1 fruit fly cellular context compared by ENCODE assay signal in genomic region chr3R:30450224-30450623, dm6.
TF ChIP-seq lines count a peak whose summit lies in the region.

No protein-coding gene starts in this region.

TF ChIP-seq in whole organism, embryonic, 481 proteins besides CTCF, POLR2A, EP300 and RAD21 (continued from another document and continues in another):
- no peak for TF ChIP-seq pros (GFP tag; optimal IDR thresholded peaks at IDR 0.05; lab: Kevin White, UChicago)
- peak; percentile 88 for TF ChIP-seq sim (GFP tag; IDR thresholded peaks at IDR 0.05; lab: Robert Waterston, UW)
- no peak for TF ChIP-seq D (optimal IDR thresholded peaks at IDR 0.05; lab: Kevin White, UChicago)
- TF ChIP-seq D (GFP tag; optimal IDR thresholded peaks at IDR 0.05; lab: Kevin White, UChicago), result peak; percentile 75
- TF ChIP-seq Sox102F (GFP tag; optimal IDR thresholded peaks at IDR 0.05; lab: Kevin White, UChicago), result peak; percentile 53
- TF ChIP-seq Sry-β (GFP tag; optimal IDR thresholded peaks at IDR 0.05; lab: Kevin White, UChicago), result peak; percentile 36
- peak; percentile 90 for TF ChIP-seq MTF-1 (GFP tag; optimal IDR thresholded peaks at IDR 0.05; lab: Kevin White, UChicago; ENCODE audit: borderline replicate concordance)
- TF ChIP-seq so (GFP tag; IDR thresholded peaks at IDR 0.05; lab: Robert Waterston, UW), result peak; percentile 56; the same call in 2 of the 3 replicates
- TF ChIP-seq pan (optimal IDR thresholded peaks at IDR 0.05; lab: Kevin White, UChicago), result no peak
- TF ChIP-seq pan (GFP tag; optimal IDR thresholded peaks at IDR 0.05 in 1 of 2, IDR thresholded peaks at IDR 0.05 in 1 of 2), result peak in 1 of 2 experiments; percentile 86
- TF ChIP-seq sens-2 (GFP tag; IDR thresholded peaks at IDR 0.05; lab: Robert Waterston, UW), result no peak
- peak; percentile 70 for TF ChIP-seq gsb (GFP tag; IDR thresholded peaks at IDR 0.05; lab: Robert Waterston, UW)
- peak; percentile 62 for TF ChIP-seq schlank (tag; optimal IDR thresholded peaks at IDR 0.05; lab: Kevin White, UChicago)
- peak; percentile 67; the same call in 1 of the 2 replicates for TF ChIP-seq MBD-R2 (GFP tag; IDR thresholded peaks at IDR 0.05; lab: Robert Waterston, UW)
- TF ChIP-seq run (tag; optimal IDR thresholded peaks at IDR 0.05; lab: Kevin White, UChicago), result no peak
- no peak for TF ChIP-seq knrl (GFP tag; IDR thresholded peaks at IDR 0.05; lab: Robert Waterston, UW; ENCODE audit: partially characterized antibody)
- TF ChIP-seq az2 (GFP tag; optimal IDR thresholded peaks at IDR 0.05; lab: Kevin White, UChicago), result peak; percentile 45
- peak; percentile 73 for TF ChIP-seq Atf-2 (GFP tag; optimal IDR thresholded peaks at IDR 0.05; lab: Kevin White, UChicago)
- TF ChIP-seq eve (GFP tag; optimal IDR thresholded peaks at IDR 0.05; lab: Kevin White, UChicago), result no peak
- TF ChIP-seq CG15011 (GFP tag; optimal IDR thresholded peaks at IDR 0.05; lab: Kevin White, UChicago), result peak; percentile 73
- peak; percentile 72 for TF ChIP-seq Spps (tag; optimal IDR thresholded peaks at IDR 0.05; lab: Kevin White, UChicago)
- no peak for TF ChIP-seq Lim3 (GFP tag; IDR thresholded peaks at IDR 0.05; lab: Robert Waterston, UW)
- peak; percentile 88 for TF ChIP-seq CG12071 (GFP tag; optimal IDR thresholded peaks at IDR 0.05; lab: Kevin White, UChicago)
- peak; percentile 84 for TF ChIP-seq NC2β (GFP tag; optimal IDR thresholded peaks at IDR 0.05; lab: Kevin White, UChicago)
- peak; percentile 49 for TF ChIP-seq dmrt11E (tag; optimal IDR thresholded peaks at IDR 0.05; lab: Kevin White, UChicago)
- TF ChIP-seq NC2α (GFP tag; optimal IDR thresholded peaks at IDR 0.05; lab: Kevin White, UChicago), result peak; percentile 76
- TF ChIP-seq CG31365 (tag; optimal IDR thresholded peaks at IDR 0.05; lab: Kevin White, UChicago), result peak; percentile 61
- peak; percentile 29 for TF ChIP-seq CG7839 (tag; optimal IDR thresholded peaks at IDR 0.05; lab: Kevin White, UChicago)
- peak; percentile 21 for TF ChIP-seq CG30431 (GFP tag; optimal IDR thresholded peaks at IDR 0.05; lab: Kevin White, UChicago)
- TF ChIP-seq dysf (GFP tag; IDR thresholded peaks at IDR 0.05; lab: Robert Waterston, UW), result peak; percentile 45; the same call in 1 of the 3 replicates
- no peak; the same call in 1 of the 2 replicates for TF ChIP-seq amos (GFP tag; IDR thresholded peaks at IDR 0.05; lab: Robert Waterston, UW; ENCODE audit: partially characterized antibody)
- peak; percentile 82 for TF ChIP-seq maf-S (GFP tag; optimal IDR thresholded peaks at IDR 0.05; lab: Kevin White, UChicago)
- peak; percentile 57 for TF ChIP-seq exex (tag; optimal IDR thresholded peaks at IDR 0.05; lab: Kevin White, UChicago)
- TF ChIP-seq slbo (GFP tag; IDR thresholded peaks at IDR 0.05; lab: Robert Waterston, UW), result peak; percentile 81
- no peak for TF ChIP-seq ab (GFP tag; optimal IDR thresholded peaks at IDR 0.05; lab: Kevin White, UChicago)
- peak; percentile 74 for TF ChIP-seq trh (GFP tag; optimal IDR thresholded peaks at IDR 0.05; lab: Kevin White, UChicago)
- TF ChIP-seq CG6854 (GFP tag; optimal IDR thresholded peaks at IDR 0.05; lab: Kevin White, UChicago), result peak; percentile 83
- peak; percentile 70 for TF ChIP-seq CG17385 (GFP tag; optimal IDR thresholded peaks at IDR 0.05; lab: Kevin White, UChicago)
- no peak for TF ChIP-seq Elba2 (GFP tag; optimal IDR thresholded peaks at IDR 0.05; lab: Kevin White, UChicago)
- TF ChIP-seq CG18764 (GFP tag; optimal IDR thresholded peaks at IDR 0.05; lab: Kevin White, UChicago), result peak; percentile 81
- no peak for TF ChIP-seq CG8765 (GFP tag; IDR thresholded peaks at IDR 0.05; lab: Robert Waterston, UW)
- no peak for TF ChIP-seq tna (GFP tag; IDR thresholded peaks at IDR 0.05; lab: Robert Waterston, UW; ENCODE audit: partially characterized antibody)
- TF ChIP-seq zen2 (GFP tag; IDR thresholded peaks at IDR 0.05; lab: Robert Waterston, UW; ENCODE audit: partially characterized antibody), result no peak
- TF ChIP-seq chm (GFP tag; IDR thresholded peaks at IDR 0.05; lab: Robert Waterston, UW), result no peak; the same call in 1 of the 2 replicates
- peak; percentile 91 for TF ChIP-seq ci (GFP tag; IDR thresholded peaks at IDR 0.05; lab: Robert Waterston, UW)
- peak; percentile 66; the same call in 1 of the 2 replicates for TF ChIP-seq CkIIα-i1 (GFP tag; IDR thresholded peaks at IDR 0.05; lab: Robert Waterston, UW)
- TF ChIP-seq Sox100B (GFP tag; optimal IDR thresholded peaks at IDR 0.05; lab: Kevin White, UChicago), result peak; percentile 67
- peak; percentile 70 for TF ChIP-seq CG18619 (GFP tag; optimal IDR thresholded peaks at IDR 0.05; lab: Kevin White, UChicago)
- peak; percentile 81 for TF ChIP-seq HLHmδ (GFP tag; optimal IDR thresholded peaks at IDR 0.05; lab: Kevin White, UChicago)
- TF ChIP-seq Max (GFP tag; optimal IDR thresholded peaks at IDR 0.05; lab: Kevin White, UChicago), result peak; percentile 72
- TF ChIP-seq zfh1 (GFP tag; IDR thresholded peaks at IDR 0.05; lab: Robert Waterston, UW), result peak; percentile 75
- no peak for TF ChIP-seq Sin3A (optimal IDR thresholded peaks at IDR 0.05; lab: Kevin White, UChicago)
- TF ChIP-seq CG5245 (GFP tag; optimal IDR thresholded peaks at IDR 0.05; lab: Kevin White, UChicago), result peak; percentile 70
- no peak for TF ChIP-seq CG17361 (GFP tag; IDR thresholded peaks at IDR 0.05; lab: Robert Waterston, UW)
- no peak for TF ChIP-seq mld (GFP tag; IDR thresholded peaks at IDR 0.05; lab: Robert Waterston, UW; ENCODE audit: partially characterized antibody)
- TF ChIP-seq insv (GFP tag; optimal IDR thresholded peaks at IDR 0.05; lab: Kevin White, UChicago), result no peak
- TF ChIP-seq Oaz (GFP tag; IDR thresholded peaks at IDR 0.05; lab: Robert Waterston, UW), result no peak
- TF ChIP-seq Rx (GFP tag; IDR thresholded peaks at IDR 0.05; lab: Robert Waterston, UW), result peak; percentile 53; the same call in 1 of the 2 replicates
- TF ChIP-seq prd (optimal IDR thresholded peaks at IDR 0.05; lab: Kevin White, UChicago), result no peak
- peak; percentile 31; the same call in 1 of the 3 replicates for TF ChIP-seq prd (GFP tag; IDR thresholded peaks at IDR 0.05; lab: Robert Waterston, UW)
- TF ChIP-seq CG13894 (tag; optimal IDR thresholded peaks at IDR 0.05; lab: Kevin White, UChicago), result peak; percentile 38
- peak; percentile 62 for TF ChIP-seq gem (tag; optimal IDR thresholded peaks at IDR 0.05; lab: Kevin White, UChicago)
- peak; percentile 86 for TF ChIP-seq vvl (GFP tag; IDR thresholded peaks at IDR 0.05; lab: Robert Waterston, UW)
- peak; percentile 25 for TF ChIP-seq Xbp1 (GFP tag; optimal IDR thresholded peaks at IDR 0.05; lab: Kevin White, UChicago)
- TF ChIP-seq Bdp1 (GFP tag; optimal IDR thresholded peaks at IDR 0.05; lab: Kevin White, UChicago), result peak; percentile 81
- no peak for TF ChIP-seq CG15073 (GFP tag; optimal IDR thresholded peaks at IDR 0.05; lab: Kevin White, UChicago)
- TF ChIP-seq CG15479 (GFP tag; optimal IDR thresholded peaks at IDR 0.05; lab: Kevin White, UChicago), result no peak
- TF ChIP-seq chn (GFP tag; optimal IDR thresholded peaks at IDR 0.05; lab: Kevin White, UChicago), result peak; percentile 33
- TF ChIP-seq Fer1 (GFP tag; optimal IDR thresholded peaks at IDR 0.05; lab: Kevin White, UChicago), result peak; percentile 83
- TF ChIP-seq slou (GFP tag; optimal IDR thresholded peaks at IDR 0.05; lab: Kevin White, UChicago), result no peak
- TF ChIP-seq CG1792 (GFP tag; optimal IDR thresholded peaks at IDR 0.05; lab: Kevin White, UChicago), result peak; percentile 90
- TF ChIP-seq wek (GFP tag; optimal IDR thresholded peaks at IDR 0.05; lab: Kevin White, UChicago), result peak; percentile 83
- peak; percentile 72 for TF ChIP-seq CG10321 (GFP tag; IDR thresholded peaks at IDR 0.05; lab: Robert Waterston, UW)
- peak; percentile 29 for TF ChIP-seq CG9609 (GFP tag; optimal IDR thresholded peaks at IDR 0.05; lab: Kevin White, UChicago)
- TF ChIP-seq Side (GFP tag; optimal IDR thresholded peaks at IDR 0.05; lab: Kevin White, UChicago), result peak; percentile 82
- no peak for TF ChIP-seq HmgD (GFP tag; optimal IDR thresholded peaks at IDR 0.05; lab: Kevin White, UChicago)
- TF ChIP-seq klu (GFP tag; IDR thresholded peaks at IDR 0.05; lab: Robert Waterston, UW), result no peak
- no peak for TF ChIP-seq jigr1 (GFP tag; IDR thresholded peaks at IDR 0.05; lab: Robert Waterston, UW)
- no peak for TF ChIP-seq nerfin-2 (GFP tag; IDR thresholded peaks at IDR 0.05; lab: Robert Waterston, UW; ENCODE audit: partially characterized antibody)
- TF ChIP-seq nom (GFP tag; optimal IDR thresholded peaks at IDR 0.05; lab: Kevin White, UChicago), result peak; percentile 74
- no peak; the same call in 1 of the 2 replicates for TF ChIP-seq Bgb (GFP tag; IDR thresholded peaks at IDR 0.05; lab: Robert Waterston, UW; ENCODE audit: partially characterized antibody)
- no peak for TF ChIP-seq cad (GFP tag; optimal IDR thresholded peaks at IDR 0.05; lab: Kevin White, UChicago)
- TF ChIP-seq CHES-1-like (GFP tag; optimal IDR thresholded peaks at IDR 0.05; lab: Kevin White, UChicago), result peak; percentile 80
- peak; percentile 80 for TF ChIP-seq CG3281 (GFP tag; optimal IDR thresholded peaks at IDR 0.05; lab: Kevin White, UChicago)
- TF ChIP-seq CG1024 (GFP tag; IDR thresholded peaks at IDR 0.05; lab: Robert Waterston, UW), result peak; percentile 90; the same call in 1 of the 2 replicates
- peak; percentile 7; the same call in 1 of the 2 replicates for TF ChIP-seq Drgx (GFP tag; IDR thresholded peaks at IDR 0.05; lab: Robert Waterston, UW)
- peak; percentile 87 for TF ChIP-seq CG1647 (GFP tag; optimal IDR thresholded peaks at IDR 0.05; lab: Kevin White, UChicago)
- peak; percentile 56; the same call in 2 of the 3 replicates for TF ChIP-seq tgo (GFP tag; IDR thresholded peaks at IDR 0.05; lab: Robert Waterston, UW)
- peak; percentile 32 for TF ChIP-seq CG11504 (tag; optimal IDR thresholded peaks at IDR 0.05; lab: Kevin White, UChicago)
- peak; percentile 85; the same call in 1 of the 3 replicates for TF ChIP-seq C15 (GFP tag; IDR thresholded peaks at IDR 0.05; lab: Robert Waterston, UW)
- no peak for TF ChIP-seq phol (tag; optimal IDR thresholded peaks at IDR 0.05; lab: Kevin White, UChicago)
- peak; percentile 51; the same call in 1 of the 2 replicates for TF ChIP-seq Ada2b (GFP tag; IDR thresholded peaks at IDR 0.05; lab: Robert Waterston, UW)
- no peak for TF ChIP-seq nmo (GFP tag; optimal IDR thresholded peaks at IDR 0.05; lab: Kevin White, UChicago)
- no peak for TF ChIP-seq Hr39 (optimal IDR thresholded peaks at IDR 0.05; lab: Kevin White, UChicago)
- no peak; the same call in 1 of the 2 replicates for TF ChIP-seq ato (GFP tag; IDR thresholded peaks at IDR 0.05; lab: Robert Waterston, UW; ENCODE audit: partially characterized antibody)
- TF ChIP-seq CG1603 (tag; optimal IDR thresholded peaks at IDR 0.05; lab: Kevin White, UChicago), result peak; percentile 59
- TF ChIP-seq CG10654 (GFP tag; optimal IDR thresholded peaks at IDR 0.05; lab: Kevin White, UChicago), result peak; percentile 87
- TF ChIP-seq CG17359 (tag; optimal IDR thresholded peaks at IDR 0.05; lab: Kevin White, UChicago), result peak; percentile 79
- TF ChIP-seq rib (GFP tag; IDR thresholded peaks at IDR 0.05; lab: Robert Waterston, UW), result peak; percentile 90
- TF ChIP-seq CG10979 (tag; optimal IDR thresholded peaks at IDR 0.05; lab: Kevin White, UChicago), result no peak
- TF ChIP-seq HLH54F (GFP tag; optimal IDR thresholded peaks at IDR 0.05; lab: Kevin White, UChicago), result peak; percentile 37
- TF ChIP-seq Hmr (GFP tag; optimal IDR thresholded peaks at IDR 0.05; lab: Kevin White, UChicago), result peak; percentile 90
- TF ChIP-seq CG30020 (tag; optimal IDR thresholded peaks at IDR 0.05; lab: Kevin White, UChicago), result no peak
- peak; percentile 41; the same call in 1 of the 2 replicates for TF ChIP-seq hbn (GFP tag; IDR thresholded peaks at IDR 0.05; lab: Robert Waterston, UW; ENCODE audit: partially characterized antibody)
- peak; percentile 55 for TF ChIP-seq tin (GFP tag; optimal IDR thresholded peaks at IDR 0.05; lab: Kevin White, UChicago)
- TF ChIP-seq bigmax (GFP tag; optimal IDR thresholded peaks at IDR 0.05; lab: Kevin White, UChicago), result peak; percentile 48
- peak; percentile 76 for TF ChIP-seq Meics (GFP tag; optimal IDR thresholded peaks at IDR 0.05; lab: Kevin White, UChicago)
- TF ChIP-seq CG16815 (GFP tag; optimal IDR thresholded peaks at IDR 0.05; lab: Kevin White, UChicago), result peak; percentile 20
- peak; percentile 27; the same call in 1 of the 2 replicates for TF ChIP-seq Dref (GFP tag; IDR thresholded peaks at IDR 0.05; lab: Robert Waterston, UW)
- TF ChIP-seq crp (GFP tag; optimal IDR thresholded peaks at IDR 0.05; lab: Kevin White, UChicago), result no peak
- TF ChIP-seq Hr3 (GFP tag; optimal IDR thresholded peaks at IDR 0.05; lab: Kevin White, UChicago), result peak; percentile 34
- TF ChIP-seq CG6683 (GFP tag; optimal IDR thresholded peaks at IDR 0.05; lab: Kevin White, UChicago), result peak; percentile 72
- TF ChIP-seq CG12744 (GFP tag; optimal IDR thresholded peaks at IDR 0.05; lab: Kevin White, UChicago), result peak; percentile 83
- peak; percentile 92 for TF ChIP-seq Asciz (GFP tag; optimal IDR thresholded peaks at IDR 0.05; lab: Kevin White, UChicago)
- peak; percentile 49 for TF ChIP-seq vfl (GFP tag; optimal IDR thresholded peaks at IDR 0.05; lab: Kevin White, UChicago)
- no peak for TF ChIP-seq CG8924 (tag; optimal IDR thresholded peaks at IDR 0.05; lab: Kevin White, UChicago)
- TF ChIP-seq gt (GFP tag; IDR thresholded peaks at IDR 0.05; lab: Robert Waterston, UW), result no peak
- peak; percentile 85 to 95 for TF ChIP-seq Trl (optimal IDR thresholded peaks at IDR 0.05; lab: Kevin White, UChicago)
- peak; percentile 82 for TF ChIP-seq Trl (GFP tag; optimal IDR thresholded peaks at IDR 0.05; lab: Kevin White, UChicago)
- TF ChIP-seq shn (GFP tag; optimal IDR thresholded peaks at IDR 0.05; lab: Kevin White, UChicago), result peak; percentile 39
- TF ChIP-seq CG17829 (tag; optimal IDR thresholded peaks at IDR 0.05; lab: Kevin White, UChicago), result no peak
- TF ChIP-seq disco-r (GFP tag; optimal IDR thresholded peaks at IDR 0.05; lab: Kevin White, UChicago), result peak; percentile 82
- TF ChIP-seq Usf (GFP tag; optimal IDR thresholded peaks at IDR 0.05; lab: Kevin White, UChicago), result no peak
- TF ChIP-seq bab2 (GFP tag; optimal IDR thresholded peaks at IDR 0.05; lab: Kevin White, UChicago), result peak; percentile 85
- TF ChIP-seq CG32532 (GFP tag; IDR thresholded peaks at IDR 0.05; lab: Robert Waterston, UW), result peak; percentile 86
- no peak; the same call in 1 of the 2 replicates for TF ChIP-seq CG14014 (GFP tag; IDR thresholded peaks at IDR 0.05; lab: Robert Waterston, UW)
- TF ChIP-seq CG9932 (GFP tag; IDR thresholded peaks at IDR 0.05; lab: Robert Waterston, UW), result 0 out of 2 replicates have a peak, but pooled peaks have one; percentile 4
- TF ChIP-seq CG8944 (GFP tag; optimal IDR thresholded peaks at IDR 0.05; lab: Kevin White, UChicago), result peak; percentile 74
- peak; percentile 47 for TF ChIP-seq CG4820 (GFP tag; optimal IDR thresholded peaks at IDR 0.05; lab: Kevin White, UChicago)
